Worm (Caenorhabditis elegans) whole organism, late embryonic: ENCODE measurements around the gene C05B5.8.

Source experiments
- F13H6.1 ChIP-seq: sonication (generic microtip); optimal IDR thresholded peaks from 2 replicates; lab custom pipeline; 2016; ENCODE audit warnings: missing genetic modification characterization, missing compliant biosample characterization
- ceh-18 ChIP-seq: sonication (generic microtip); optimal IDR thresholded peaks from 2 replicates; lab custom pipeline; 2016; ENCODE audit warnings: missing genetic modification characterization, missing compliant biosample characterization
- pha-4 ChIP-seq: fragments of 150-350 bp; optimal IDR thresholded peaks from 2 replicates; lab custom pipeline; 2018; ENCODE audit warnings: missing biosample characterization, missing genetic modification reagents, missing genetic modification characterization
- rnt-1 ChIP-seq: sonication (generic microtip); optimal IDR thresholded peaks from 2 replicates; lab custom pipeline; 2016; ENCODE audit warnings: missing genetic modification characterization, missing compliant biosample characterization
- tbx-7 ChIP-seq: sonication (generic microtip); optimal IDR thresholded peaks from 2 replicates; lab custom pipeline; 2016; ENCODE audit warnings: missing genotype, missing genetic modification characterization, missing compliant biosample characterization

DNA sequence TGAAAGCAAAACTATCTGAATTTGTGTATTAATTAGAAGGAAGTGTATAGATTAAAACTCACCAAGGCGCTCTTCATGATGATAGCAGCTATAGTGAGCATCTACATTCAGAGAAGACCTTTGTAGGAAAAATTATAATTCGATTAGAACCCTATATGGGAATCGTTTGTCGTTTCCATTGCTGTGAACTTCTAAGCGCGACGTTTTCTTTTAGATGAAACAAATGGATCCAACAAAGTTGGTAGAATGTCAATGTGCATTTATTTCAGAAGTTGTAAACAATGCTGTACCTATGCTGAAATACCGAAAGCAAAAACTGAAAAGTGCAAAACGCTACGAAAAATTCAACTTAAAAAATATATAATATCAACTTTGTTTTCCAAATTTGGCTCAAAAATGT lies 49.4 kb upstream of the C05B5.8 start, which contains the start of gene T16G12.10:
- TF ChIP-seq ceh-18 (tag; lab: Kevin White, UChicago) = no peak
- no peak for TF ChIP-seq F13H6.1 (tag; lab: Kevin White, UChicago)
- TF ChIP-seq tbx-7 (tag; lab: Kevin White, UChicago) = no peak
- TF ChIP-seq pha-4 (tag; lab: Kevin White, UChicago) = no peak
- no peak for TF ChIP-seq rnt-1
